Fruit fly (Drosophila melanogaster) whole organism, prepupa: Measurements from ENCODE around the gene CG42763.

ENCODE experiments used
- Blimp-1 ChIP-seq: fragments of 200-800 bp; sonication (Bioruptor generic); optimal IDR thresholded peaks from 3 replicates; lab custom pipeline; 2017; ENCODE audit warnings: missing biosample characterization, missing genetic modification characterization, mild to moderate bottlenecking, moderate library complexity, missing genetic modification reagents
- CG10631 ChIP-seq: fragments of 200-800 bp; sonication (Bioruptor generic); optimal IDR thresholded peaks from 2 replicates; lab custom pipeline; 2016; ENCODE audit warnings: missing biosample characterization, missing genetic modification characterization
- CG10669 ChIP-seq: fragments of 200-800 bp; sonication (Bioruptor generic); optimal IDR thresholded peaks from 3 replicates; lab custom pipeline; 2018; ENCODE audit warnings: missing biosample characterization, mild to moderate bottlenecking, missing genetic modification characterization, moderate library complexity
- CG11294 ChIP-seq: fragments of 200-800 bp; sonication (Bioruptor generic); IDR thresholded peaks from 2 replicates; pipeline ENCODE4 v1.3.6; 2022; ENCODE audit warnings: missing biosample characterization, missing genetic modification characterization
- CG11762 ChIP-seq: fragments of 200-800 bp; sonication (Bioruptor generic); optimal IDR thresholded peaks from 3 replicates; lab custom pipeline; 2016; ENCODE audit warnings: missing biosample characterization, missing genetic modification characterization; ENCODE audit not compliant: insufficient read depth
- CG11902 ChIP-seq: fragments of 200-800 bp; sonication (Bioruptor generic); optimal IDR thresholded peaks from 3 replicates; lab custom pipeline; 2016; ENCODE audit warnings: missing biosample characterization, missing genetic modification characterization
- CG15336 ChIP-seq: fragments of 200-800 bp; sonication (Bioruptor generic); IDR thresholded peaks from 2 replicates; pipeline ENCODE4 v1.3.6; 2022; ENCODE audit warnings: missing biosample characterization, missing genetic modification characterization
- CG1621 ChIP-seq: fragments of 200-800 bp; sonication (Bioruptor generic); optimal IDR thresholded peaks from 3 replicates; lab custom pipeline; 2018; ENCODE audit warnings: missing biosample characterization, mild to moderate bottlenecking, missing genetic modification characterization
- CG16779 ChIP-seq: fragments of 200-800 bp; sonication (Bioruptor generic); optimal IDR thresholded peaks from 3 replicates; lab custom pipeline; 2017; ENCODE audit warnings: missing biosample characterization, mild to moderate bottlenecking, missing genetic modification characterization
- CG31627 ChIP-seq: fragments of 200-800 bp; sonication (Bioruptor generic); optimal IDR thresholded peaks from 3 replicates; lab custom pipeline; 2016; ENCODE audit warnings: missing biosample characterization, missing genetic modification characterization
- CG32006 ChIP-seq: fragments of 200-800 bp; sonication (Bioruptor generic); optimal IDR thresholded peaks from 3 replicates; lab custom pipeline; 2017; ENCODE audit warnings: missing biosample characterization, mild to moderate bottlenecking, missing genetic modification characterization
- CG3919 ChIP-seq: fragments of 200-800 bp; sonication (Bioruptor generic); optimal IDR thresholded peaks from 3 replicates; lab custom pipeline; 2016; ENCODE audit warnings: missing biosample characterization, missing genetic modification characterization
- CG4318 ChIP-seq: fragments of 200-800 bp; sonication (Bioruptor generic); optimal IDR thresholded peaks from 3 replicates; lab custom pipeline; 2017; ENCODE audit warnings: missing biosample characterization, mild to moderate bottlenecking, missing genetic modification characterization
- CG6163 ChIP-seq: fragments of 200-800 bp; sonication (Bioruptor generic); IDR thresholded peaks from 3 replicates; pipeline ENCODE4 v1.3.6; 2022; ENCODE audit warnings: missing biosample characterization, missing genetic modification characterization
- CG6276 ChIP-seq: fragments of 200-800 bp; sonication (Bioruptor generic); optimal IDR thresholded peaks from 2 replicates; lab custom pipeline; 2017; ENCODE audit warnings: missing biosample characterization, mild to moderate bottlenecking, missing genetic modification characterization
- CG6792 ChIP-seq: fragments of 200-800 bp; sonication (Bioruptor generic); optimal IDR thresholded peaks from 3 replicates; lab custom pipeline; 2016; ENCODE audit warnings: missing biosample characterization, missing genetic modification characterization
- CG6808 ChIP-seq: fragments of 200-800 bp; sonication (Bioruptor generic); optimal IDR thresholded peaks from 3 replicates; lab custom pipeline; 2017; ENCODE audit warnings: missing biosample characterization, missing genetic modification characterization, mild to moderate bottlenecking, moderate library complexity, missing genetic modification reagents
- CG6854 ChIP-seq: fragments of 200-800 bp; sonication (Bioruptor generic); optimal IDR thresholded peaks from 2 replicates; lab custom pipeline; 2017; ENCODE audit warnings: missing biosample characterization, mild to moderate bottlenecking, missing genetic modification characterization
- CG7368 ChIP-seq: fragments of 200-800 bp; sonication (Bioruptor generic); optimal IDR thresholded peaks from 3 replicates; lab custom pipeline; 2016; ENCODE audit warnings: missing biosample characterization, missing genetic modification characterization
- CG8119 ChIP-seq: fragments of 200-800 bp; sonication (Bioruptor generic); IDR thresholded peaks from 3 replicates; pipeline ENCODE4 v1.3.6; 2022; ENCODE audit warnings: missing biosample characterization, missing genetic modification characterization
- CG8319 ChIP-seq: fragments of 200-800 bp; sonication (Bioruptor generic); optimal IDR thresholded peaks from 3 replicates; lab custom pipeline; 2016; ENCODE audit warnings: missing biosample characterization, missing genetic modification characterization
- CG8632 ChIP-seq: fragments of 200-800 bp; sonication (Bioruptor generic); optimal IDR thresholded peaks from 3 replicates; lab custom pipeline; 2016; ENCODE audit warnings: missing biosample characterization, missing genetic modification characterization
- CG9139 ChIP-seq: fragments of 200-800 bp; sonication (Bioruptor generic); optimal IDR thresholded peaks from 3 replicates; lab custom pipeline; 2017; ENCODE audit warnings: missing biosample characterization, mild to moderate bottlenecking, missing genetic modification characterization
- Eip75B ChIP-seq: fragments of 200-800 bp; sonication (Bioruptor generic); optimal IDR thresholded peaks from 3 replicates; lab custom pipeline; 2016; ENCODE audit warnings: missing biosample characterization, missing genetic modification characterization
- Eip78C ChIP-seq: fragments of 200-800 bp; sonication (Bioruptor generic); peaks from one replicate; lab custom pipeline; 2016; ENCODE audit warnings: missing biosample characterization, missing genetic modification characterization
- Ets21C ChIP-seq: fragments of 200-800 bp; sonication (Bioruptor generic); optimal IDR thresholded peaks from 3 replicates; lab custom pipeline; 2016; ENCODE audit warnings: missing biosample characterization, missing genetic modification characterization
- Hr38 ChIP-seq: sonication (Bioruptor generic); optimal IDR thresholded peaks from 2 replicates; lab custom pipeline; 2016; ENCODE audit warnings: missing biosample characterization, missing genetic modification characterization
- Hr4 ChIP-seq: fragments of 200-800 bp; sonication (Bioruptor generic); optimal IDR thresholded peaks from 3 replicates; lab custom pipeline; 2016; ENCODE audit warnings: missing biosample characterization, missing genetic modification characterization
- Lpt ChIP-seq: fragments of 200-800 bp; sonication (Bioruptor generic); optimal IDR thresholded peaks from 3 replicates; lab custom pipeline; 2016; ENCODE audit warnings: missing biosample characterization, missing genetic modification characterization
- Met ChIP-seq: fragments of 200-800 bp; sonication (Bioruptor generic); optimal IDR thresholded peaks from 3 replicates; lab custom pipeline; 2016; ENCODE audit warnings: missing biosample characterization, missing genetic modification characterization
- Smox ChIP-seq: fragments of 200-800 bp; sonication (Bioruptor generic); optimal IDR thresholded peaks from 3 replicates; lab custom pipeline; 2016; ENCODE audit warnings: missing biosample characterization, missing genetic modification characterization
- Sox102F ChIP-seq: fragments of 200-800 bp; sonication (Bioruptor generic); optimal IDR thresholded peaks from 2 replicates; lab custom pipeline; 2016; ENCODE audit warnings: missing biosample characterization, mild to moderate bottlenecking, missing genetic modification characterization
- Sox14 ChIP-seq: fragments of 200-800 bp; sonication (Bioruptor generic); optimal IDR thresholded peaks from 3 replicates; lab custom pipeline; 2016; ENCODE audit warnings: missing biosample characterization, missing genetic modification characterization
- Sox15 ChIP-seq: fragments of 200-800 bp; sonication (Bioruptor generic); optimal IDR thresholded peaks from 3 replicates; lab custom pipeline; 2016; ENCODE audit warnings: missing biosample characterization, missing genetic modification characterization
- achi ChIP-seq: fragments of 200-800 bp; sonication (Bioruptor generic); optimal IDR thresholded peaks from 3 replicates; lab custom pipeline; 2016; ENCODE audit warnings: missing biosample characterization, missing genetic modification characterization
- acj6 ChIP-seq: fragments of 200-800 bp; sonication (Bioruptor generic); optimal IDR thresholded peaks from 3 replicates; lab custom pipeline; 2016; ENCODE audit warnings: missing biosample characterization, missing genetic modification characterization
- cyc ChIP-seq: fragments of 200-800 bp; sonication (Bioruptor generic); optimal IDR thresholded peaks from 3 replicates; lab custom pipeline; 2016; ENCODE audit warnings: missing biosample characterization, missing genetic modification characterization
- dsx ChIP-seq: fragments of 200-800 bp; optimal IDR thresholded peaks from 3 replicates; lab custom pipeline; 2019; ENCODE audit warnings: missing biosample characterization, mild to moderate bottlenecking, missing genetic modification characterization, moderate library complexity; ENCODE audit not compliant: poor library complexity, severe bottlenecking
- eg ChIP-seq: fragments of 200-800 bp; sonication (Bioruptor generic); IDR thresholded peaks from 3 replicates; pipeline ENCODE4 v1.3.6; 2022; ENCODE audit warnings: missing biosample characterization, missing genetic modification characterization
- esn ChIP-seq: fragments of 200-800 bp; sonication (Bioruptor generic); optimal IDR thresholded peaks from 2 replicates; lab custom pipeline; 2016; ENCODE audit warnings: missing biosample characterization, mild to moderate bottlenecking, missing genetic modification characterization, moderate library complexity
- fd59A ChIP-seq: fragments of 200-800 bp; sonication (Bioruptor generic); optimal IDR thresholded peaks from 2 replicates; lab custom pipeline; 2017; ENCODE audit warnings: missing biosample characterization, mild to moderate bottlenecking, missing genetic modification characterization, missing genetic modification reagents
- fd85E ChIP-seq: fragments of 200-800 bp; sonication (Bioruptor generic); optimal IDR thresholded peaks from 3 replicates; lab custom pipeline; 2016; ENCODE audit warnings: missing biosample characterization, missing genetic modification characterization
- fkh ChIP-seq: fragments of 200-800 bp; sonication (Bioruptor generic); optimal IDR thresholded peaks from 3 replicates; lab custom pipeline; 2017; ENCODE audit warnings: missing biosample characterization, mild to moderate bottlenecking, missing genetic modification characterization, moderate library complexity
- lz ChIP-seq: fragments of 200-800 bp; sonication (Bioruptor generic); optimal IDR thresholded peaks from 3 replicates; lab custom pipeline; 2016; ENCODE audit warnings: missing biosample characterization, missing genetic modification characterization
- net ChIP-seq: fragments of 200-800 bp; sonication (Bioruptor generic); optimal IDR thresholded peaks from 3 replicates; lab custom pipeline; 2016; ENCODE audit warnings: missing biosample characterization, missing genetic modification characterization
- pdm3 ChIP-seq: fragments of 200-800 bp; sonication (Bioruptor generic); optimal IDR thresholded peaks from 3 replicates; lab custom pipeline; 2016; ENCODE audit warnings: missing biosample characterization, missing genetic modification characterization
- spab ChIP-seq: fragments of 200-800 bp; sonication (Bioruptor generic); optimal IDR thresholded peaks from 2 replicates; lab custom pipeline; 2017; ENCODE audit warnings: missing biosample characterization, mild to moderate bottlenecking, missing genetic modification characterization, missing genetic modification reagents
- ss ChIP-seq, 2 experiments: fragments of 200-800 bp; sonication (Bioruptor generic); optimal IDR thresholded peaks; 2 replicates in 1 of 2; 3 replicates in 1 of 2; lab custom pipeline; 2017 to 2018; ENCODE audit warnings: mild to moderate bottlenecking in 2 of 2, missing biosample characterization in 2 of 2, missing genetic modification characterization in 2 of 2, moderate library complexity in 1 of 2
- svp ChIP-seq: fragments of 200-800 bp; sonication (Bioruptor generic); peaks from one replicate; lab custom pipeline; 2016; ENCODE audit warnings: missing biosample characterization, missing genetic modification characterization
- topi ChIP-seq: fragments of 200-800 bp; sonication (Bioruptor generic); optimal IDR thresholded peaks from 3 replicates; lab custom pipeline; 2016; ENCODE audit warnings: missing biosample characterization, missing genetic modification characterization
- vri ChIP-seq: fragments of 200-800 bp; sonication (Bioruptor generic); optimal IDR thresholded peaks from 3 replicates; lab custom pipeline; 2016; ENCODE audit warnings: missing biosample characterization, mild to moderate bottlenecking, missing genetic modification characterization

Gene CG42763

DNA sequence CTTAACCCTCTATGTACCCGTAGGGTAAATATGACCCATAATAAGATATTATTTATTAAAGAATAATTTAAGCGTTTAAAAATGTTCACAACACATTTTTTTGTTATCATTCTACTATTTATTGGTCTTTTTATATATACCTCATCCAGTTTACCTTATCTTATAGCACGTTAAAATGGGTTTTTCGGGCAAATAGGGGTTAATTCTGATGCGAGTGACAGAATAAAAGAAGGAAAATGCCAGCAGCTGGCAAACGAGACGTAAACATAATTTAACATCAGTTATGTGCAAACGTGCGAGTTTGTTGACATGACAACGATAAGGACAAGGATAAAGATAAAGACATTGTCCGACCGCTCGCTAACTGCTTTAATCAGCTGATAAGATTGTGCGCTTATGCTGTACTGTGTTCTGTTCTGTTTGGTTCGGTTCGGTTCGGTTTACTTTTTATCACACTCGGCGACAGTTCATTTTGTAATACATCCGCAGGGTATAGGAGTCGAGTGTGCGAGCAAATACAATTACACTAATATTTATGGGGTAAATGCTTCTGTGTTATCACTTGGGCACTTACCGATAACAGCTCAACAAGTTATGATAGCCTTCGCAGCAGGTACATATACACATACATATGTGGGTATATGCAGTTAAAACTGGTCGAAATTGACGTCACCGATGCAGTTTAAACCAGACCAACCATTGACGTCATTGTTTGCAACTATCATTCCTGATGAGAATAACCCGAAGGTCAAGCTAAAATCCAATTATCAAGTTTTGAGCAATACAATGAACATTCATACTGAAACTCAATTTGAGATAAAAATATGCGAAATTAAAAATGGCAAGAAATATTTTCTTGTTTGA is 44.2 kb downstream of the CG42763 start:
- TF ChIP-seq Blimp-1, result no peak
- peak; percentile 8 for TF ChIP-seq CG8632 (GFP tag; lab: Kevin White, UChicago)
- peak; percentile 15 for TF ChIP-seq Hr4 (GFP tag; lab: Kevin White, UChicago)
- peak; percentile 45 for TF ChIP-seq esn (GFP tag; lab: Kevin White, UChicago)
- TF ChIP-seq CG10669 (GFP tag; lab: Kevin White, UChicago), result no peak
- no peak for TF ChIP-seq CG1621 (tag; lab: Kevin White, UChicago)
- TF ChIP-seq CG11294 (GFP tag; lab: Robert Waterston, UW), result no peak
- TF ChIP-seq spab (GFP tag; lab: Kevin White, UChicago), result peak; percentile 9
- no peak for TF ChIP-seq CG4318 (GFP tag; lab: Kevin White, UChicago)
- TF ChIP-seq svp (GFP tag; lab: Kevin White, UChicago), result peak; percentile 81
- TF ChIP-seq eg (GFP tag; lab: Robert Waterston, UW), result no peak
- no peak for TF ChIP-seq net (GFP tag; lab: Kevin White, UChicago)
- peak; percentile 97 for TF ChIP-seq vri (GFP tag; lab: Kevin White, UChicago)
- peak; percentile 11 for TF ChIP-seq CG6808 (GFP tag; lab: Kevin White, UChicago)
- peak; percentile 46 for TF ChIP-seq pdm3 (GFP tag; lab: Kevin White, UChicago)
- TF ChIP-seq CG3919 (GFP tag; lab: Kevin White, UChicago), result no peak
- peak; percentile 8 for TF ChIP-seq CG7368
- TF ChIP-seq dsx (GFP tag; lab: Kevin White, UChicago), result no peak
- TF ChIP-seq CG11902, result no peak
- peak; percentile 18 for TF ChIP-seq CG10631 (GFP tag; lab: Kevin White, UChicago)
- TF ChIP-seq Sox15 (GFP tag; lab: Kevin White, UChicago), result peak; percentile 13
- no peak for TF ChIP-seq fd85E
- TF ChIP-seq CG6276 (GFP tag; lab: Kevin White, UChicago), result peak; percentile 55
- peak; percentile 56; the same call in 2 of the 3 replicates for TF ChIP-seq CG8119 (GFP tag; lab: Robert Waterston, UW)
- TF ChIP-seq CG6163, result no peak
- TF ChIP-seq topi (GFP tag; lab: Kevin White, UChicago), result peak; percentile 33
- peak; percentile 26 for TF ChIP-seq acj6 (GFP tag; lab: Kevin White, UChicago)
- peak; percentile 60 for TF ChIP-seq Met (GFP tag; lab: Kevin White, UChicago)
- peak; percentile 30 for TF ChIP-seq achi (GFP tag; lab: Kevin White, UChicago)
- peak; percentile 56 for TF ChIP-seq CG15336 (GFP tag; lab: Robert Waterston, UW)
- no peak for TF ChIP-seq CG16779 (tag; lab: Kevin White, UChicago)
- peak; percentile 85 for TF ChIP-seq fkh
- peak in 1 of 2 experiments; percentile 48 for TF ChIP-seq ss (GFP tag; optimal IDR thresholded peaks at IDR 0.05; lab: Kevin White, UChicago)
- TF ChIP-seq Eip78C, result peak; percentile 75
- no peak for TF ChIP-seq Lpt (GFP tag; lab: Kevin White, UChicago)
- TF ChIP-seq Smox (GFP tag; lab: Kevin White, UChicago), result peak; percentile 59
- peak; percentile 17 for TF ChIP-seq lz (GFP tag; lab: Kevin White, UChicago)
- no peak for TF ChIP-seq CG6792 (GFP tag; lab: Kevin White, UChicago)
- no peak for TF ChIP-seq CG6854 (GFP tag; lab: Kevin White, UChicago)
- no peak for TF ChIP-seq Ets21C
- TF ChIP-seq CG9139 (GFP tag; lab: Kevin White, UChicago), result no peak
- TF ChIP-seq fd59A (GFP tag; lab: Kevin White, UChicago), result no peak
- no peak for TF ChIP-seq CG31627 (GFP tag; lab: Kevin White, UChicago)
- no peak for TF ChIP-seq Eip75B (GFP tag; lab: Kevin White, UChicago)
- TF ChIP-seq Sox102F, result no peak
- no peak for TF ChIP-seq Hr38 (GFP tag; lab: Kevin White, UChicago)
- no peak for TF ChIP-seq CG32006 (GFP tag; lab: Kevin White, UChicago)
- TF ChIP-seq Sox14 (GFP tag; lab: Kevin White, UChicago), result no peak
- peak; percentile 42 for TF ChIP-seq cyc (GFP tag; lab: Kevin White, UChicago)
- TF ChIP-seq CG8319 (GFP tag; lab: Kevin White, UChicago), result no peak
- no peak for TF ChIP-seq CG11762 (GFP tag; lab: Kevin White, UChicago)
